Worm (Caenorhabditis elegans) whole organism, early embryonic: ENCODE measurements around the gene Y53C12A.10.

Source experiments
- ets-7 ChIP-seq: sonication (generic microtip); optimal IDR thresholded peaks from 2 replicates; lab custom pipeline; 2016; ENCODE audit warnings: missing genotype, missing genetic modification characterization, missing compliant biosample characterization
- tbx-11 ChIP-seq: fragments of 200-800 bp; sonication (Bioruptor generic); IDR thresholded peaks from 2 replicates; pipeline ENCODE4 v1.3.6; 2022; ENCODE audit warnings: missing genetic modification characterization, missing compliant biosample characterization

DNA sequence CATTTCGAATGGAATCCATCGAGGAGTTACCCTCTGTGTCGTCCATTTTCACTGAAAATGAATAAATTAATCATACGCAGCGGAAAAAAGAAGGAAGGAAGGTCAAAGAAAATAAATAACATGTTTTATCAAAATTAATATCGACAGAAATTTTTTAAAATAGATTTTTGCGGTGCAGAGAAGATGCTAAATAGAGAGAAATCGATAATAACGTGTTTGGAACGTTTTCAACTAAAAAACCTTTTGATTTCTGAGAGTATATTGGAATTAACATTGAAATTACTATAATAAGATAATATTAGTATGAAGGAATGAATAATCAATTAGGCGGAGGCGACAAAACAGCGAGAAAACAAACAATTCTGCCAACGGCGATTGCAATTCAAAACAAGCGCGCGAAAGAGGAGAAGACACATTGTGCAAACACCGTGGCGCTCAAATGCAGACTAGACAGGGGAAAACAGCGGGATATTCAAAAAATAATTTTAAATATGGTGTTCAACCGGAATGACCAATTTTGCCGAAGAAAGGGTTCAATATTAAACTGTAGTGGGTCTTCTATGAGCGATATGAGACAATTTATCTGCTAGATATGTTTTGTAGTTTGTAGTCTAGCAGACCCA lies 11.9 kb upstream of the Y53C12A.10 start, which contains the start of gene wee-1.3:
- TF ChIP-seq tbx-11 (GFP tag; lab: Robert Waterston, UW): no peak
- no peak for TF ChIP-seq ets-7
